Worm (Caenorhabditis elegans) whole organism, midembryonic: Measurements from ENCODE around the gene zzz-1.

ENCODE experiments used
- T22C8.4 ChIP-seq: fragments of 200-800 bp; sonication (Bioruptor generic); IDR thresholded peaks from 2 replicates; pipeline ENCODE4 v1.3.6; 2022; ENCODE audit warnings: missing genetic modification characterization, missing compliant biosample characterization
- cog-1 ChIP-seq: sonication (generic microtip); optimal IDR thresholded peaks from 2 replicates; lab custom pipeline; 2016; ENCODE audit warnings: missing genetic modification characterization, missing compliant biosample characterization
- flt-1 ChIP-seq: fragments of 200-800 bp; sonication (Bioruptor generic); IDR thresholded peaks from 2 replicates; pipeline ENCODE4 v1.3.6; 2022; ENCODE audit warnings: missing genetic modification characterization, missing compliant biosample characterization
- klf-2 ChIP-seq: fragments of 200-800 bp; sonication (Bioruptor generic); conservative IDR thresholded peaks from 2 replicates; pipeline ENCODE4 v1.3.6; 2022; ENCODE audit warnings: missing genetic modification reagents, missing genetic modification characterization, missing compliant biosample characterization
- med-1 ChIP-seq: sonication (generic microtip); optimal IDR thresholded peaks from 2 replicates; lab custom pipeline; 2017; ENCODE audit warnings: missing genetic modification characterization, mild to moderate bottlenecking, missing compliant biosample characterization, antibody characterized with exemption, missing genetic modification reagents; ENCODE audit not compliant: insufficient read depth
- ref-1 ChIP-seq: fragments of 200-800 bp; sonication (Bioruptor generic); conservative IDR thresholded peaks from 2 replicates; pipeline ENCODE4 v1.3.6; 2022; ENCODE audit warnings: missing genetic modification reagents, missing genetic modification characterization, missing compliant biosample characterization
- tab-1 ChIP-seq: fragments of 200-800 bp; sonication (Bioruptor generic); IDR thresholded peaks from 2 replicates; pipeline ENCODE4 v1.3.6; 2022; ENCODE audit warnings: missing genetic modification characterization, missing compliant biosample characterization
- ztf-23 ChIP-seq: fragments of 200-800 bp; sonication (Bioruptor generic); IDR thresholded peaks from 2 replicates; pipeline ENCODE4 v1.3.6; 2022; ENCODE audit warnings: missing genetic modification reagents, missing genetic modification characterization, missing compliant biosample characterization
- ztf-29 ChIP-seq: fragments of 200-800 bp; sonication (Bioruptor generic); IDR thresholded peaks from 2 replicates; pipeline ENCODE4 v1.3.6; 2022; ENCODE audit warnings: missing genetic modification reagents, missing genetic modification characterization, missing compliant biosample characterization

Gene zzz-1

ce11 chrV:10909071-10909470, at the start of gene zzz-1:
zzz-1 (minus strand) TSS chrV:10909171.
- TF ChIP-seq cog-1 (no peak), ref-1 (GFP tag; lab: Robert Waterston, UW) (no peak), klf-2 (GFP tag; lab: Robert Waterston, UW) (no peak), tab-1 (GFP tag; lab: Robert Waterston, UW) (no peak), T22C8.4 (GFP tag; lab: Robert Waterston, UW) (no peak), ztf-23 (GFP tag; lab: Robert Waterston, UW) (no peak), med-1 (GFP tag; lab: Kevin White, UChicago) (no peak), flt-1 (GFP tag; lab: Robert Waterston, UW) (no peak), ztf-29 (GFP tag; lab: Robert Waterston, UW) (no peak)

ce11 chrV:10958322-10958900, 49.4 kb upstream of the zzz-1 start, which contains the start of gene pigt-1:
pigt-1 (minus strand) TSS chrV:10958821.
- no peak for TF ChIP-seq tab-1 (GFP tag; lab: Robert Waterston, UW)
- no peak for TF ChIP-seq ref-1 (GFP tag; lab: Robert Waterston, UW)
- no peak for TF ChIP-seq cog-1
- no peak for TF ChIP-seq ztf-29 (GFP tag; lab: Robert Waterston, UW)
- no peak for TF ChIP-seq klf-2 (GFP tag; lab: Robert Waterston, UW)
- no peak for TF ChIP-seq flt-1 (GFP tag; lab: Robert Waterston, UW)
- no peak for TF ChIP-seq ztf-23 (GFP tag; lab: Robert Waterston, UW)
- TF ChIP-seq T22C8.4 (GFP tag; lab: Robert Waterston, UW), result no peak
- no peak for TF ChIP-seq med-1 (GFP tag; lab: Kevin White, UChicago)

- TF ChIP-seq ztf-23 (GFP tag; lab: Robert Waterston, UW) (no peak), med-1 (GFP tag; lab: Kevin White, UChicago) (no peak), flt-1 (GFP tag; lab: Robert Waterston, UW) (no peak), klf-2 (GFP tag; lab: Robert Waterston, UW) (no peak), cog-1 (no peak), T22C8.4 (GFP tag; lab: Robert Waterston, UW) (no peak), ztf-29 (GFP tag; lab: Robert Waterston, UW) (no peak), tab-1 (GFP tag; lab: Robert Waterston, UW) (no peak), ref-1 (GFP tag; lab: Robert Waterston, UW) (no peak)
Measured at ce11 chrV:10955681-10956476, 46.9 kb upstream of the zzz-1 start, which contains the start of gene F17C11.13. F17C11.13 (plus strand) TSS chrV:10955923.

- TF ChIP-seq ref-1 (GFP tag; lab: Robert Waterston, UW), result no peak
- TF ChIP-seq tab-1 (GFP tag; lab: Robert Waterston, UW), result no peak
Measured at ce11 chrV:10954832-10955231, 45.9 kb upstream of the zzz-1 start, which contains the start of gene F17C11.6. F17C11.6 (plus strand) TSS chrV:10955121.

- TF ChIP-seq cog-1 (no peak), ref-1 (GFP tag; lab: Robert Waterston, UW) (no peak), klf-2 (GFP tag; lab: Robert Waterston, UW) (no peak), med-1 (GFP tag; lab: Kevin White, UChicago) (no peak), T22C8.4 (GFP tag; lab: Robert Waterston, UW) (no peak), flt-1 (GFP tag; lab: Robert Waterston, UW) (no peak), tab-1 (GFP tag; lab: Robert Waterston, UW) (no peak), ztf-29 (GFP tag; lab: Robert Waterston, UW) (no peak), ztf-23 (GFP tag; lab: Robert Waterston, UW) (no peak)
Measured at ce11 chrV:10954334-10954733, 45.4 kb upstream of the zzz-1 start, which contains the start of gene clec-221. clec-221 (minus strand) TSS chrV:10954434.

ce11 chrV:10953471-10954155, 44.6 kb upstream of the zzz-1 start:
- TF ChIP-seq ref-1 (GFP tag; lab: Robert Waterston, UW), result no peak
- no peak for TF ChIP-seq med-1 (GFP tag; lab: Kevin White, UChicago)
- no peak for TF ChIP-seq tab-1 (GFP tag; lab: Robert Waterston, UW)
- TF ChIP-seq ztf-23 (GFP tag; lab: Robert Waterston, UW), result no peak
- TF ChIP-seq T22C8.4 (GFP tag; lab: Robert Waterston, UW), result no peak
- TF ChIP-seq flt-1 (GFP tag; lab: Robert Waterston, UW), result no peak
- TF ChIP-seq cog-1, result no peak
- no peak for TF ChIP-seq ztf-29 (GFP tag; lab: Robert Waterston, UW)
- no peak for TF ChIP-seq klf-2 (GFP tag; lab: Robert Waterston, UW)

ce11 chrV:10951655-10952278, 42.8 kb upstream of the zzz-1 start, which contains the start of gene F17C11.4:
F17C11.4 (plus strand) TSS chrV:10951860.
- TF ChIP-seq klf-2 (GFP tag; lab: Robert Waterston, UW), result no peak
- TF ChIP-seq tab-1 (GFP tag; lab: Robert Waterston, UW), result no peak
- TF ChIP-seq ztf-23 (GFP tag; lab: Robert Waterston, UW), result peak; percentile 34; the same call in 1 of the 2 replicates
- TF ChIP-seq med-1 (GFP tag; lab: Kevin White, UChicago), result no peak
- no peak for TF ChIP-seq cog-1
- TF ChIP-seq flt-1 (GFP tag; lab: Robert Waterston, UW), result no peak

- TF ChIP-seq T22C8.4 (GFP tag; lab: Robert Waterston, UW) (no peak), ztf-29 (GFP tag; lab: Robert Waterston, UW) (no peak), tab-1 (GFP tag; lab: Robert Waterston, UW) (no peak), klf-2 (GFP tag; lab: Robert Waterston, UW) (no peak), med-1 (GFP tag; lab: Kevin White, UChicago) (no peak), cog-1 (no peak), ref-1 (GFP tag; lab: Robert Waterston, UW) (no peak), flt-1 (GFP tag; lab: Robert Waterston, UW) (no peak), ztf-23 (GFP tag; lab: Robert Waterston, UW) (no peak)
Measured at ce11 chrV:10949511-10949910, 40.5 kb upstream of the zzz-1 start, which contains the start of gene col-153. col-153 (plus strand) TSS chrV:10949811.
